Fruit fly (Drosophila melanogaster) whole organism, embryonic: Measurements from ENCODE around the gene Art2.

Experiments
- ATbp ChIP-seq: fragments of 200-800 bp; sonication (Bioruptor generic); optimal IDR thresholded peaks from 2 replicates; lab custom pipeline; 2017; ENCODE audit warnings: missing biosample characterization, mild to moderate bottlenecking, missing genetic modification characterization, missing genetic modification reagents
- Abd-B ChIP-seq: fragments of 200-800 bp; sonication (Bioruptor generic); optimal IDR thresholded peaks from 2 replicates; lab custom pipeline; 2018; ENCODE audit warnings: missing biosample characterization, mild to moderate bottlenecking, missing genetic modification characterization, moderate library complexity
- Asciz ChIP-seq: fragments of 200-800 bp; sonication (Bioruptor generic); optimal IDR thresholded peaks from 2 replicates; lab custom pipeline; 2017; ENCODE audit warnings: missing biosample characterization, mild to moderate bottlenecking, missing genetic modification characterization, missing genetic modification reagents
- Bgb ChIP-seq: fragments of 200-800 bp; sonication (Bioruptor generic); IDR thresholded peaks from 2 replicates; pipeline ENCODE4 v1.3.6; 2022; ENCODE audit warnings: missing biosample characterization, missing genetic modification characterization; ENCODE audit not compliant: partially characterized antibody
- CG10321 ChIP-seq: fragments of 200-800 bp; sonication (Bioruptor generic); IDR thresholded peaks from 2 replicates; pipeline ENCODE4 v1.3.6; 2022; ENCODE audit warnings: missing biosample characterization, missing genetic modification characterization
- CG11093 ChIP-seq: fragments of 200-800 bp; sonication (Bioruptor generic); IDR thresholded peaks from 3 replicates; pipeline ENCODE4 v1.3.6; 2022; ENCODE audit warnings: missing biosample characterization, missing genetic modification characterization
- CG11696 ChIP-seq: fragments of 200-800 bp; sonication (Bioruptor generic); IDR thresholded peaks from 2 replicates; pipeline ENCODE4 v1.3.6; 2022; ENCODE audit warnings: missing biosample characterization, missing genetic modification characterization
- CG12299 ChIP-seq: fragments of 200-800 bp; sonication (Bioruptor generic); optimal IDR thresholded peaks from 2 replicates; lab custom pipeline; 2018; ENCODE audit warnings: missing biosample characterization, mild to moderate bottlenecking, missing genetic modification characterization
- CG14710 ChIP-seq: fragments of 200-800 bp; sonication (Bioruptor generic); optimal IDR thresholded peaks from 3 replicates; lab custom pipeline; 2019; ENCODE audit warnings: missing biosample characterization, mild to moderate bottlenecking, missing genetic modification characterization, moderate library complexity
- CG2712 ChIP-seq: fragments of 200-800 bp; optimal IDR thresholded peaks from 3 replicates; lab custom pipeline; 2019; ENCODE audit warnings: missing biosample characterization, mild to moderate bottlenecking, missing genetic modification characterization, moderate library complexity
- CG4424 ChIP-seq: fragments of 200-800 bp; sonication (Bioruptor generic); optimal IDR thresholded peaks from 3 replicates; lab custom pipeline; 2016; ENCODE audit warnings: missing biosample characterization, missing genetic modification characterization
- CG6683 ChIP-seq: fragments of 200-800 bp; sonication (Bioruptor generic); optimal IDR thresholded peaks from 2 replicates; lab custom pipeline; 2017; ENCODE audit warnings: missing biosample characterization, mild to moderate bottlenecking, missing genetic modification characterization, missing genetic modification reagents
- CG6791 ChIP-seq: fragments of 200-800 bp; sonication (Bioruptor generic); IDR thresholded peaks from 3 replicates; pipeline ENCODE4 v1.3.6; 2022; ENCODE audit warnings: missing biosample characterization, missing genetic modification characterization; ENCODE audit not compliant: partially characterized antibody
- CG6813 ChIP-seq: fragments of 200-800 bp; sonication (Bioruptor generic); optimal IDR thresholded peaks from 2 replicates; lab custom pipeline; 2017; ENCODE audit warnings: missing biosample characterization, missing genetic modification characterization, mild to moderate bottlenecking, moderate library complexity, missing genetic modification reagents
- CG7839 ChIP-seq: fragments of 200-800 bp; sonication (Bioruptor generic); optimal IDR thresholded peaks from 3 replicates; lab custom pipeline; 2018; ENCODE audit warnings: missing biosample characterization, mild to moderate bottlenecking, missing genetic modification characterization, moderate library complexity
- CG7987 ChIP-seq: fragments of 200-800 bp; sonication (Bioruptor generic); optimal IDR thresholded peaks from 2 replicates; lab custom pipeline; 2018; ENCODE audit warnings: missing biosample characterization, mild to moderate bottlenecking, missing genetic modification characterization, moderate library complexity
- CG8924 ChIP-seq: fragments of 200-800 bp; optimal IDR thresholded peaks from 3 replicates; lab custom pipeline; 2019; ENCODE audit warnings: missing biosample characterization, mild to moderate bottlenecking, missing genetic modification characterization, moderate library complexity
- Camta ChIP-seq: fragments of 200-800 bp; sonication (Bioruptor generic); optimal IDR thresholded peaks from 2 replicates; lab custom pipeline; 2016; ENCODE audit warnings: missing biosample characterization, missing genetic modification characterization
- D19A ChIP-seq: fragments of 200-800 bp; optimal IDR thresholded peaks from 3 replicates; lab custom pipeline; 2019; ENCODE audit warnings: missing biosample characterization, mild to moderate bottlenecking, missing genetic modification characterization, moderate library complexity
- Dll ChIP-seq: fragments of 200-800 bp; sonication (Bioruptor generic); IDR thresholded peaks from 4 replicates; pipeline ENCODE4 v1.3.6; 2022; ENCODE audit warnings: missing biosample characterization, missing genetic modification characterization; ENCODE audit not compliant: partially characterized antibody
- E2f2 ChIP-seq: fragments of 200-800 bp; sonication (Bioruptor generic); IDR thresholded peaks from 2 replicates; pipeline ENCODE4 v1.3.6; 2022; ENCODE audit warnings: missing biosample characterization, missing genetic modification characterization
- GATAe ChIP-seq: fragments of 200-800 bp; sonication (Bioruptor generic); conservative IDR thresholded peaks from 2 replicates; pipeline ENCODE4 v1.3.6; 2022; ENCODE audit warnings: missing biosample characterization, missing genetic modification characterization
- Jarid2 ChIP-seq: fragments of 200-800 bp; sonication (Bioruptor generic); optimal IDR thresholded peaks from 3 replicates; lab custom pipeline; 2017; ENCODE audit warnings: mild to moderate bottlenecking, missing biosample characterization, missing genetic modification reagents, missing genetic modification characterization
- Lpt ChIP-seq: fragments of >200 bp; optimal IDR thresholded peaks from 2 replicates; lab custom pipeline; 2018; ENCODE audit warnings: missing biosample characterization, missing genetic modification characterization
- MESR4 ChIP-seq: fragments of 200-800 bp; sonication (Bioruptor generic); optimal IDR thresholded peaks from 2 replicates; lab custom pipeline; 2018; ENCODE audit warnings: missing biosample characterization, mild to moderate bottlenecking, missing genetic modification characterization, moderate library complexity
- Myb ChIP-seq: fragments of 200-800 bp; sonication (Bioruptor generic); optimal IDR thresholded peaks from 2 replicates; lab custom pipeline; 2016; ENCODE audit warnings: missing biosample characterization, missing genetic modification characterization
- Oli ChIP-seq: fragments of 200-800 bp; sonication (Bioruptor generic); optimal IDR thresholded peaks from 2 replicates; lab custom pipeline; 2018; ENCODE audit warnings: missing biosample characterization, mild to moderate bottlenecking, missing genetic modification characterization, moderate library complexity
- Sry-δ ChIP-seq: fragments of 200-800 bp; sonication (Bioruptor generic); optimal IDR thresholded peaks from 2 replicates; lab custom pipeline; 2016; ENCODE audit warnings: missing biosample characterization, missing genetic modification characterization
- Vsx1 ChIP-seq: fragments of 200-800 bp; sonication (Bioruptor generic); optimal IDR thresholded peaks from 2 replicates; lab custom pipeline; 2017; ENCODE audit warnings: missing biosample characterization, mild to moderate bottlenecking, missing genetic modification characterization, missing genetic modification reagents
- ab ChIP-seq: fragments of 200-800 bp; sonication (Bioruptor generic); optimal IDR thresholded peaks from 2 replicates; lab custom pipeline; 2016; ENCODE audit warnings: missing biosample characterization, missing genetic modification characterization
- al ChIP-seq: fragments of 200-800 bp; sonication (Bioruptor generic); IDR thresholded peaks from 2 replicates; pipeline ENCODE4 v1.3.6; 2022; ENCODE audit warnings: missing biosample characterization, missing genetic modification characterization
- bab2 ChIP-seq: fragments of 200-800 bp; sonication (Bioruptor generic); optimal IDR thresholded peaks from 2 replicates; lab custom pipeline; 2016; ENCODE audit warnings: missing biosample characterization, missing genetic modification characterization
- cato ChIP-seq: fragments of 200-800 bp; sonication (Bioruptor generic); optimal IDR thresholded peaks from 2 replicates; lab custom pipeline; 2016; ENCODE audit warnings: missing biosample characterization, missing genetic modification characterization, borderline replicate concordance
- dan ChIP-seq: fragments of 200-800 bp; sonication (Bioruptor generic); IDR thresholded peaks from 2 replicates; pipeline ENCODE4 v1.3.6; 2022; ENCODE audit warnings: missing biosample characterization, missing genetic modification characterization
- danr ChIP-seq: fragments of 200-800 bp; sonication (Bioruptor generic); IDR thresholded peaks from 2 replicates; pipeline ENCODE4 v1.3.6; 2022; ENCODE audit warnings: missing biosample characterization, missing genetic modification characterization
- fd102C ChIP-seq: fragments of 200-800 bp; sonication (Bioruptor generic); optimal IDR thresholded peaks from 2 replicates; lab custom pipeline; 2018; ENCODE audit warnings: missing biosample characterization, mild to moderate bottlenecking, missing genetic modification characterization, moderate library complexity
- gro ChIP-seq: fragments of 200-800 bp; sonication (Bioruptor generic); optimal IDR thresholded peaks from 2 replicates; lab custom pipeline; 2016; ENCODE audit warnings: missing biosample characterization, missing genetic modification characterization
- h ChIP-seq: fragments of >200 bp; optimal IDR thresholded peaks from 2 replicates; lab custom pipeline; 2017
- jumu ChIP-seq: fragments of 200-800 bp; sonication (Bioruptor generic); optimal IDR thresholded peaks from 3 replicates; lab custom pipeline; 2016; ENCODE audit warnings: missing biosample characterization, missing genetic modification characterization
- kah ChIP-seq: fragments of 200-800 bp; sonication (Bioruptor generic); optimal IDR thresholded peaks from 2 replicates; lab custom pipeline; 2018; ENCODE audit warnings: missing biosample characterization, mild to moderate bottlenecking, missing genetic modification characterization
- kay ChIP-seq: fragments of 200-800 bp; sonication (Bioruptor generic); optimal IDR thresholded peaks from 2 replicates; lab custom pipeline; 2016; ENCODE audit warnings: missing biosample characterization, missing genetic modification characterization
- kni ChIP-seq: fragments of 200-800 bp; sonication (Bioruptor generic); optimal IDR thresholded peaks from 3 replicates; lab custom pipeline; 2017; ENCODE audit warnings: mild to moderate bottlenecking, missing biosample characterization, missing genetic modification reagents, missing genetic modification characterization
- luna ChIP-seq: fragments of 200-800 bp; sonication (Bioruptor generic); optimal IDR thresholded peaks from 2 replicates; lab custom pipeline; 2016; ENCODE audit warnings: missing biosample characterization, missing genetic modification characterization
- nerfin-1 ChIP-seq: fragments of 200-800 bp; sonication (Bioruptor generic); optimal IDR thresholded peaks from 3 replicates; lab custom pipeline; 2019; ENCODE audit warnings: missing biosample characterization, mild to moderate bottlenecking, missing genetic modification characterization, moderate library complexity
- pho ChIP-seq: fragments of 200-800 bp; sonication (Bioruptor generic); optimal IDR thresholded peaks from 2 replicates; lab custom pipeline; 2016; ENCODE audit warnings: missing biosample characterization, missing genetic modification characterization
- shn ChIP-seq: fragments of 200-800 bp; sonication (Bioruptor generic); optimal IDR thresholded peaks from 3 replicates; lab custom pipeline; 2016; ENCODE audit warnings: missing biosample characterization, missing genetic modification characterization
- ssp ChIP-seq: fragments of 200-800 bp; sonication (Bioruptor generic); IDR thresholded peaks from 2 replicates; pipeline ENCODE4 v1.3.6; 2022; ENCODE audit warnings: missing biosample characterization, missing genetic modification characterization
- unc-4 ChIP-seq: fragments of 200-800 bp; sonication (Bioruptor generic); IDR thresholded peaks from 2 replicates; pipeline ENCODE4 v1.3.6; 2022; ENCODE audit warnings: missing biosample characterization, missing genetic modification characterization; ENCODE audit not compliant: partially characterized antibody
- vnd ChIP-seq: fragments of 200-800 bp; sonication (Bioruptor generic); IDR thresholded peaks from 3 replicates; pipeline ENCODE4 v1.3.6; 2022; ENCODE audit warnings: missing biosample characterization, missing genetic modification characterization; ENCODE audit not compliant: partially characterized antibody
- wek ChIP-seq: fragments of 200-800 bp; sonication (Bioruptor generic); optimal IDR thresholded peaks from 3 replicates; lab custom pipeline; 2018; ENCODE audit warnings: missing biosample characterization, mild to moderate bottlenecking, missing genetic modification characterization, moderate library complexity
- zfh1 ChIP-seq: fragments of 200-800 bp; sonication (Bioruptor generic); IDR thresholded peaks from 3 replicates; pipeline ENCODE4 v1.3.6; 2022; ENCODE audit warnings: missing biosample characterization, missing genetic modification characterization

Art2 gene

dm6 chr2L:4286014-4286527 is 4.9 kb upstream of the Art2 start (continued):
- TF ChIP-seq jumu (GFP tag; lab: Kevin White, UChicago) (no peak), wek (GFP tag; lab: Kevin White, UChicago) (no peak), Asciz (GFP tag; lab: Kevin White, UChicago) (peak; percentile 27), Vsx1 (GFP tag; lab: Kevin White, UChicago) (no peak), CG12299 (tag; lab: Kevin White, UChicago) (no peak), Dll (GFP tag; lab: Robert Waterston, UW) (no peak), CG14710 (tag; lab: Kevin White, UChicago) (peak; percentile 42), CG8924 (tag; lab: Kevin White, UChicago) (peak; percentile 13), danr (GFP tag; lab: Robert Waterston, UW) (no peak), luna (GFP tag; lab: Kevin White, UChicago) (no peak), vnd (GFP tag; lab: Robert Waterston, UW) (no peak), dan (GFP tag; lab: Robert Waterston, UW) (no peak), nerfin-1 (tag; lab: Kevin White, UChicago) (no peak), Bgb (GFP tag; lab: Robert Waterston, UW) (no peak), CG2712 (tag; lab: Kevin White, UChicago) (peak; percentile 61), kah (GFP tag; lab: Kevin White, UChicago) (no peak), gro (GFP tag; lab: Kevin White, UChicago) (no peak), Abd-B (GFP tag; lab: Kevin White, UChicago) (peak; percentile 12), CG10321 (GFP tag; lab: Robert Waterston, UW) (no peak), CG7987 (GFP tag; lab: Kevin White, UChicago) (no peak), kay (GFP tag; lab: Kevin White, UChicago) (peak; percentile 13), fd102C (GFP tag; lab: Kevin White, UChicago) (no peak), GATAe (GFP tag; lab: Robert Waterston, UW) (no peak), CG6813 (GFP tag; lab: Kevin White, UChicago) (peak; percentile 11), E2f2 (GFP tag; lab: Robert Waterston, UW) (no peak), h (lab: Kevin White, UChicago) (no peak), Sry-δ (no peak), zfh1 (no peak), ssp (GFP tag; lab: Robert Waterston, UW) (no peak), CG6791 (GFP tag; lab: Robert Waterston, UW) (no peak), Lpt (GFP tag; lab: Kevin White, UChicago) (no peak), Oli (tag; lab: Kevin White, UChicago) (peak; percentile 49), cato (GFP tag; lab: Kevin White, UChicago) (no peak), D19A (tag; lab: Kevin White, UChicago) (peak; percentile 91), ATbp (GFP tag; lab: Kevin White, UChicago) (no peak), ab (GFP tag; lab: Kevin White, UChicago) (no peak), CG4424 (GFP tag; lab: Kevin White, UChicago) (peak; percentile 16), CG11093 (GFP tag; lab: Robert Waterston, UW) (0 out of 3 replicates have a peak, but pooled peaks have one; percentile 25), unc-4 (GFP tag; lab: Robert Waterston, UW) (no peak), CG11696 (GFP tag; lab: Robert Waterston, UW) (no peak), kni (GFP tag; lab: Kevin White, UChicago) (no peak), Myb (GFP tag; lab: Kevin White, UChicago) (peak; percentile 3), MESR4 (GFP tag; lab: Kevin White, UChicago) (no peak), shn (no peak), bab2 (GFP tag; lab: Kevin White, UChicago) (no peak), Jarid2 (no peak), CG7839 (tag; lab: Kevin White, UChicago) (peak; percentile 50), Camta (GFP tag; lab: Kevin White, UChicago) (no peak), al (no peak), pho (GFP tag; lab: Kevin White, UChicago) (no peak), CG6683 (GFP tag; lab: Kevin White, UChicago) (no peak)
